Fruit fly (Drosophila melanogaster): ENCODE data around the gene Arp10.

Gene Arp10

DNA sequence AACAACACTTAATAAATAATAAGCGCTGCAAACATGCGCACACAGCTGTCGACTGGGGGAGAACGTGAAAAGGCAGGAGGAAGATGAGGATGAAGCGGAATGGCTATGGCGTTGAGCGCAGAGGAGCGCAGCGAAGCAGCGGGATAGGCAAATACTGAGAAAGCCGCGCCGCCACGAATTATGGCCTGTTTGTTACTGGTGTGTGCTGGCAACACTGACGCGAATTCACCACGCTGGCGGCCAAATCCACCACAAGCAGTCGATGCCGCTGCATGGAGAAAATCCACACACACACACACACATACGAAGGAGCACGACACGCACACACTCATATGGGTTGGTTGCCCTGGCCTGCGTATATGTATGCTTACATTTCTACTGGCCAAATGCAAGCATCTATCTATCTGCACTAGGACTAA, 9.0 kb downstream of the Arp10 start:
- peak; percentile 27 for TF ChIP-seq bab1 (GFP tag; optimal IDR thresholded peaks at IDR 0.05)
- peak; percentile 71 for TF ChIP-seq CG14711 (tag; optimal IDR thresholded peaks at IDR 0.05)
- peak; percentile 4 for TF ChIP-seq CG12768 (GFP tag; optimal IDR thresholded peaks at IDR 0.05)
- TF ChIP-seq ovo (GFP tag; optimal IDR thresholded peaks at IDR 0.05) = no peak
- TF ChIP-seq CG7101 (tag; optimal IDR thresholded peaks at IDR 0.05) = peak; percentile 13
- peak; percentile 4 for TF ChIP-seq CG1620 (GFP tag; optimal IDR thresholded peaks at IDR 0.05)
- TF ChIP-seq Mnt (GFP tag; optimal IDR thresholded peaks at IDR 0.05) = peak; percentile 50
- TF ChIP-seq tj (GFP tag; optimal IDR thresholded peaks at IDR 0.05) = peak; percentile 5
- no peak for TF ChIP-seq CG5204 (GFP tag; optimal IDR thresholded peaks at IDR 0.05)
- peak; percentile 6 for TF ChIP-seq cic (GFP tag; optimal IDR thresholded peaks at IDR 0.05)
- TF ChIP-seq Crg-1 (GFP tag; optimal IDR thresholded peaks at IDR 0.05) = no peak
- peak; percentile 98 for TF ChIP-seq pad (GFP tag; optimal IDR thresholded peaks at IDR 0.05)
- TF ChIP-seq cnc (optimal IDR thresholded peaks at IDR 0.05) = no peak
- peak; percentile 19 for TF ChIP-seq CG33017 (tag; optimal IDR thresholded peaks at IDR 0.05)
- TF ChIP-seq CG11617 (GFP tag; optimal IDR thresholded peaks at IDR 0.05) = peak; percentile 9

DNA sequence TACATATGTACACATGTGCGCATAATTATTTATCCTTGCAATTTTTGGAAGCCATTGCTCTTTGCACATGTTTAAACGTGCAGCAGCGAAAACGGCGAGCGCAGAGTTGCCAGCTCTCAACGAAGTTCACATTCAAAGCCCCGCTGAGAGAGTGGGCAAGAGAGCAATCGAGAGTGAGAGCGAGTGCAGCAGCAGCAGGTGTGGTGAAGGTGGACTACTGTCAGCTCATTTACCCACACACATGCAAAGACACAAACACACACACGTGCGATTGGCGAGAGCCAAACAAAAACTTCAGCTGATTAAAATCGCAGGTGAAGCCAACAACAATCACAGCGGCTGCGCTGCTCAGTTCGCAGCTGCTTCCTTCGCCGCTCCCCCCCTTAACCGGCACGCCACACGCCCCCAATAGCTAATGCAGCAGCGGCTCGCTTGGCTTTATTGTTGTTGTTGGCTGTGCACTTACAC, 14.6 kb downstream of the Arp10 start:
- TF ChIP-seq tj (GFP tag; optimal IDR thresholded peaks at IDR 0.05) (peak; percentile 60), Crg-1 (GFP tag; optimal IDR thresholded peaks at IDR 0.05) (no peak), CG14711 (tag; optimal IDR thresholded peaks at IDR 0.05) (peak; percentile 25), cic (GFP tag; optimal IDR thresholded peaks at IDR 0.05) (peak; percentile 64), CG12768 (GFP tag; optimal IDR thresholded peaks at IDR 0.05) (peak; percentile 17), Hr96 (GFP tag; optimal IDR thresholded peaks at IDR 0.05) (no peak), pad (GFP tag; optimal IDR thresholded peaks at IDR 0.05) (peak; percentile 78), Clk (GFP tag; optimal IDR thresholded peaks at IDR 0.05) (no peak), Mnt (GFP tag; optimal IDR thresholded peaks at IDR 0.05) (peak; percentile 90), CG1620 (GFP tag; optimal IDR thresholded peaks at IDR 0.05) (no peak), cnc (optimal IDR thresholded peaks at IDR 0.05) (no peak), CG7101 (tag; optimal IDR thresholded peaks at IDR 0.05) (peak; percentile 10), CG11617 (GFP tag; optimal IDR thresholded peaks at IDR 0.05) (peak; percentile 12), CG33017 (tag; optimal IDR thresholded peaks at IDR 0.05) (no peak), CG7045 (GFP tag; optimal IDR thresholded peaks at IDR 0.05) (no peak), bab1 (GFP tag; optimal IDR thresholded peaks at IDR 0.05) (peak; percentile 16)

DNA sequence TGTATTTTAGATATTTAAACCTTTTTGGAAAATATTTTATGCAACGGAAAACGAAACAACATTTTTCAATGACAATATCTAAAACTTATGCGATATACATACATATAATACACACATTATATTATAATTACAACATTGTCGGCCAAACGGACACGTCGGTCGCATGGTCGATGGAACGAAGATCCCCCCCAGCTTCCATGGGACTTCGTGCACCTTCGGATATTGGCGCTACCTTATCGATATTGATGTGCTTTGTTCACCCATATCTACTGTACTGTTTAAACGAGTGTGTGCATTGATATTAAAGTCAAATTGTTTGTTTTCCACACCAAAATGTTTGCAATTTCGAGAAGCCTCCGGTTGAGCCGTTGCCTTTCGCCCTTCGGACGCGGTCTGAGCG, 20.6 kb downstream of the Arp10 start, which contains the start of gene CG14212:
Gene CG14212 (plus strand): TSS at position 301 of the 400 bp plus-strand sequence.
- no peak for TF ChIP-seq CG7101 (tag; optimal IDR thresholded peaks at IDR 0.05)
- TF ChIP-seq kay (GFP tag; ENCODE audit: borderline replicate concordance) = no peak
- no peak for TF ChIP-seq toe (GFP tag; optimal IDR thresholded peaks at IDR 0.05)
- TF ChIP-seq Mnt (GFP tag; optimal IDR thresholded peaks at IDR 0.05) = no peak
- TF ChIP-seq pad (GFP tag; optimal IDR thresholded peaks at IDR 0.05) = no peak
- TF ChIP-seq CG12768 (GFP tag; optimal IDR thresholded peaks at IDR 0.05) = no peak
- no peak for TF ChIP-seq cnc (optimal IDR thresholded peaks at IDR 0.05)
- TF ChIP-seq cic (GFP tag; optimal IDR thresholded peaks at IDR 0.05) = no peak
- TF ChIP-seq Hr96 (GFP tag; optimal IDR thresholded peaks at IDR 0.05) = no peak
- no peak for TF ChIP-seq ovo (GFP tag; optimal IDR thresholded peaks at IDR 0.05)

DNA sequence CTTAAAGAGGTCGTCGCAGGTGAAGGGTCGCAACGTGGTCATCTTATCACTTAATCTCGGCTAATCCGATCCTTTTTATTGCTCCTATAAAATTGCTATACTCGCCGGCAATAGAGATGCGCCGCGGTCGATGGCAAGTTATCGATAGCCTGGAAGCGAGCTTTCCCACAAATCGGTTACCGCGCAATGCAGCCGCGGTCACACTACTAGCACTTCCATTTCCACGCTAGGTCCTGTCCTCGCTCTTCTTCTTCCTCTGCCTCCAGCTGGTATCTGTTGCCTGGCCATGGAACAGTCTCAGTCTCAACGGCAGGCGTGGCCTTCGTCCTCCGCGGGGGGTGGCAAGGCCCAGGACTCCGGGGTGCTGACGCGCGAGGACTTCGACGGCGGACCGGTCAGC, 23.1 kb downstream of the Arp10 start, which contains the start of the genes Naa20A and MKP-4:
Gene Naa20A (minus strand): TSS at position 151 of the 400 bp plus-strand sequence.
Gene MKP-4 (plus strand): TSS at position 191 of the 400 bp plus-strand sequence.
- TF ChIP-seq Mnt (GFP tag; optimal IDR thresholded peaks at IDR 0.05) = peak; percentile 39
- TF ChIP-seq tj (GFP tag; optimal IDR thresholded peaks at IDR 0.05) = no peak

DNA sequence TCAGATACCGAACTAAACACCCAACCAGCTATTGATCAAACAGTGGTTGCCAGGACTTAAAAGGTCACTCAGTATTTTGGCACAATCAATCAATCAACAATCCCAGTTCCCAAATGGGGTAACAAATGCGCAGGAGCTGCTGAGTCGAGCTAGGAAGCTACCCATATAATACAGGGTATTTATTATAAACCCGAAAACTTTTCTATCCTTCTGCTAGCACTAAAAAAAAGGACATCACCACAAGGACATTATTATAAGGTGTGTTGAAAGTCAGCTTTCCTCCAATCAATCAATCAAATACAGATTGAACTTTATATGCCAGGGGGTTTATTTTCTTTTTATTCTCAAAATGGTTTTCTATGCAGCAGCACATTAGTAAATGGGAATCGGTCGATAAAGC, 24.8 kb downstream of the Arp10 start, which contains the start of gene CG14221:
Gene CG14221 (minus strand): TSS at position 101 of the 400 bp plus-strand sequence.
- TF ChIP-seq kay (GFP tag; ENCODE audit: borderline replicate concordance) (no peak), bab1 (GFP tag; optimal IDR thresholded peaks at IDR 0.05) (no peak), pad (GFP tag; optimal IDR thresholded peaks at IDR 0.05) (no peak), cic (GFP tag; optimal IDR thresholded peaks at IDR 0.05) (no peak), CG12768 (GFP tag; optimal IDR thresholded peaks at IDR 0.05) (no peak), toe (GFP tag; optimal IDR thresholded peaks at IDR 0.05) (no peak), CG7045 (GFP tag; optimal IDR thresholded peaks at IDR 0.05) (no peak), ovo (GFP tag; optimal IDR thresholded peaks at IDR 0.05) (no peak), CG11617 (GFP tag; optimal IDR thresholded peaks at IDR 0.05) (no peak), tj (GFP tag; optimal IDR thresholded peaks at IDR 0.05) (no peak), CG7101 (tag; optimal IDR thresholded peaks at IDR 0.05) (no peak), Hr96 (GFP tag; optimal IDR thresholded peaks at IDR 0.05) (no peak), CG33017 (tag; optimal IDR thresholded peaks at IDR 0.05) (no peak), CG1620 (GFP tag; optimal IDR thresholded peaks at IDR 0.05) (no peak), CG14711 (tag; optimal IDR thresholded peaks at IDR 0.05) (no peak), Crg-1 (GFP tag; optimal IDR thresholded peaks at IDR 0.05) (no peak), Mnt (GFP tag; optimal IDR thresholded peaks at IDR 0.05) (no peak), cnc (optimal IDR thresholded peaks at IDR 0.05) (no peak), Clk (GFP tag; optimal IDR thresholded peaks at IDR 0.05) (no peak), CG5204 (GFP tag; optimal IDR thresholded peaks at IDR 0.05) (no peak)

DNA sequence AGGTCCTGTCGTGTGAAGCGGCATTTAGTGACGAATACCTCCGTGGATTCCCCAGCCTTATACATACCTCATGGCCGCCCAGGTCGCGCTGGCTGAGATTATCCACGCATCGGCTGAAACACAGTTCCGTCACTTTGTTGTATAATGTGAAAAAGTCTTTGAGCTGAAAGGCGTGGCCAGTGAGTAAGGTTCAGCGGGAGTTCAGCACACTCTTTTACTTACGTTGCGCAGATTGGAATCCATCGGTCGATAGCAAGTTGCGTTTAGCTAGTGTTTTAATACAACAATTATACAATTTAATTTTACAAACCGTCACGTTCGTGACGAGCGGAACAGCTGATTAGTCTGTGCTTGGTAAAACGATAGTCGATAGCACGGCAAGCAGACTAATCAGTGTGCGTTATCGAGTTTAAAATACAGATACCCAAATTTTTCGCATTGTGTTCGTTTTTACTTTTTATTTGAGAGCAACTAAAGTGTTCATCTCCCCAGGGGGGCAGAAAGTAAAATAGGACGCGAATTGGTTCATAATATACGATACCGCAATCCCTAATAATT, 27.7 kb downstream of the Arp10 start, which contains the start of the genes Pstk and Tim9b:
Gene Pstk (minus strand): TSS at position 355 of the 558 bp plus-strand sequence.
Gene Tim9b (minus strand): TSS at position 355 of the 558 bp plus-strand sequence.
- TF ChIP-seq CG11617 (GFP tag; optimal IDR thresholded peaks at IDR 0.05) (no peak), bab1 (GFP tag; optimal IDR thresholded peaks at IDR 0.05) (peak; percentile 15)

Measured in whole organism, adult.